Worm (Caenorhabditis elegans) whole organism, L2 larva: ENCODE results near the gene jun-1.

Source experiments
- alr-1 ChIP-seq: fragments of 150-350 bp; optimal IDR thresholded peaks from 2 replicates; lab custom pipeline; 2014; ENCODE audit warnings: missing biosample characterization, missing genetic modification characterization
- ceh-82 ChIP-seq: fragments of 150-350 bp; optimal IDR thresholded peaks from 2 replicates; lab custom pipeline; 2014; ENCODE audit warnings: missing biosample characterization, missing genetic modification characterization
- crh-2 ChIP-seq: sonication (generic microtip); optimal IDR thresholded peaks from 2 replicates; lab custom pipeline; 2017; ENCODE audit warnings: missing biosample characterization, missing genetic modification characterization
- elt-3 ChIP-seq: sonication (generic microtip); optimal IDR thresholded peaks from 2 replicates; lab custom pipeline; 2017; ENCODE audit warnings: missing biosample characterization, missing genetic modification characterization
- lin-39 ChIP-seq: fragments of 150-350 bp; optimal IDR thresholded peaks from 2 replicates; lab custom pipeline; 2014; ENCODE audit warnings: missing biosample characterization, missing genetic modification reagents, missing genetic modification characterization
- lsy-2 ChIP-seq, 2 experiments: fragments of 150-350 bp in 1 of 2; sonication (generic microtip) in 1 of 2; optimal IDR thresholded peaks; 2 replicates each; lab custom pipeline; 2014 to 2017; ENCODE audit warnings: missing biosample characterization in 2 of 2, missing genetic modification characterization in 2 of 2
- mdl-1 ChIP-seq, 2 experiments: fragments of 150-350 bp in 1 of 2; sonication (generic microtip) in 1 of 2; optimal IDR thresholded peaks; 2 replicates each; lab custom pipeline; 2017; ENCODE audit warnings: missing biosample characterization in 2 of 2, missing genetic modification characterization in 2 of 2
- nhr-129 ChIP-seq: fragments of 150-350 bp; optimal IDR thresholded peaks from 2 replicates; lab custom pipeline; 2014; ENCODE audit warnings: missing biosample characterization, missing genetic modification characterization
- nhr-77 ChIP-seq: fragments of 150-350 bp; optimal IDR thresholded peaks from 2 replicates; lab custom pipeline; 2014; ENCODE audit warnings: missing biosample characterization, missing genetic modification characterization
- peb-1 ChIP-seq: fragments of 150-350 bp; optimal IDR thresholded peaks from 2 replicates; lab custom pipeline; 2014; ENCODE audit warnings: missing biosample characterization, missing genetic modification characterization
- snpc-4 ChIP-seq: fragments of 150-350 bp; optimal IDR thresholded peaks from 2 replicates; lab custom pipeline; 2014; ENCODE audit warnings: missing biosample characterization, missing genetic modification characterization
- unc-55 ChIP-seq: fragments of 150-350 bp; sonication (generic microtip); optimal IDR thresholded peaks from 3 replicates; lab custom pipeline; 2014; ENCODE audit warnings: missing biosample characterization, missing genetic modification reagents, missing genetic modification characterization
- unc-62 ChIP-seq: fragments of 150-350 bp; optimal IDR thresholded peaks from 2 replicates; lab custom pipeline; 2014; ENCODE audit warnings: missing biosample characterization, missing genetic modification reagents, missing genetic modification characterization
- zag-1 ChIP-seq: fragments of 150-350 bp; optimal IDR thresholded peaks from 2 replicates; lab custom pipeline; 2014; ENCODE audit warnings: missing biosample characterization, missing genetic modification characterization

DNA sequence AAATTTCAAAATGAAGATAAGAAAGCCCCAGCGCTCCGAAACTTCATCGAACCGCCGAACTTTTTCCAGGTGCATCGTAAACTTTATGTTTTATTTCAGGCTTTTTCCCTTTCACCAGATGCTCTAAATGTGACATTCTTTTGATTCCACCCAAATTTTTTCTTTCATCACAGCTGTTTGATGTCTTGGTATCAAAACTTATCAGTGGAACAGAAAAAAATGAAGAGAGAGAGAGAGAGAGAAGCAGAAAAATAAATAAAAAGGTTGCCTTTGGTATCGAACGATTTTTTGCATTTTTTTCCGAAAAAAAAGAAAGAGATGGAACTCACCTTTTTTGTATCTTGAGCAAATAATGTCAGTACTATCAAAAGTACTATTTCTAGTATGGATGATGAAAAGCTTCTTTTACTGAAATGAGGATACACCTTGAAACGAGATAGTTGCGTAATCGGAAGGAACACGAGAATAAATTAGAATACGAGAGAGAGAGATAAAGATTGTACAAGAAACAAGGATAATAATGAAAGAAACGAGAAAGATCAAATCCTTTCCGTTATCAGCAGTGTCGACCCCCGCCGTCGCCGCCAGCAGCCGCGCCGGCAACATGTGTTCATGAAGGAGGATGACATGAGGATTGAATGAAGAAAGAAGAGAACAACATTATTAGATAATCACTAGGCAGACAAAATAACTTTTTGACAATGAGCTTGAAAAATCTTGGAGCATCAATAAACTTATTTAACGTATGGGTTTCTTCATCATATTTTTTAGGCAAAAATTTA lies 36.7 kb upstream of the jun-1 start:
- no peak for TF ChIP-seq crh-2 (tag; lab: Kevin White, UChicago)
- TF ChIP-seq nhr-77 (tag; lab: Kevin White, UChicago) = no peak
- no peak for TF ChIP-seq mdl-1 (tag; optimal IDR thresholded peaks at IDR 0.05; lab: Kevin White, UChicago)
- TF ChIP-seq unc-55 = no peak
- TF ChIP-seq lsy-2 (tag; optimal IDR thresholded peaks at IDR 0.05; lab: Kevin White, UChicago) = peak in 1 of 2 experiments; percentile 5
- TF ChIP-seq snpc-4 (tag; lab: Kevin White, UChicago) = no peak
- no peak for TF ChIP-seq lin-39 (tag; lab: Kevin White, UChicago)
- no peak for TF ChIP-seq nhr-129 (tag; lab: Kevin White, UChicago)
- TF ChIP-seq peb-1 (tag; lab: Kevin White, UChicago) = no peak
- TF ChIP-seq elt-3 (tag; lab: Kevin White, UChicago) = no peak
- no peak for TF ChIP-seq zag-1 (tag; lab: Kevin White, UChicago)
- no peak for TF ChIP-seq ceh-82 (tag; lab: Kevin White, UChicago)
- TF ChIP-seq unc-62 (GFP tag; lab: Kevin White, UChicago) = no peak
- no peak for TF ChIP-seq alr-1
